Worm (Caenorhabditis elegans) whole organism, L2 larva: ENCODE measurements around the gene tra-4.

ENCODE experiments used
- aly-2 ChIP-seq: fragments of 150-350 bp; optimal IDR thresholded peaks from 2 replicates; lab custom pipeline; 2014; ENCODE audit warnings: missing biosample characterization, missing genetic modification characterization
- ama-1 ChIP-seq: fragments of 150-350 bp; optimal IDR thresholded peaks from 2 replicates; lab custom pipeline; 2018; ENCODE audit warnings: inconsistent platforms
- elt-1 ChIP-seq: fragments of 150-350 bp; optimal IDR thresholded peaks from 2 replicates; lab custom pipeline; 2014; ENCODE audit warnings: missing biosample characterization, missing genetic modification characterization
- nhr-10 ChIP-seq: sonication (generic microtip); optimal IDR thresholded peaks from 2 replicates; lab custom pipeline; 2017; ENCODE audit warnings: missing biosample characterization, missing genetic modification characterization
- ztf-11 ChIP-seq: sonication (generic microtip); optimal IDR thresholded peaks from 2 replicates; lab custom pipeline; 2017; ENCODE audit warnings: missing biosample characterization, missing genetic modification characterization

DNA sequence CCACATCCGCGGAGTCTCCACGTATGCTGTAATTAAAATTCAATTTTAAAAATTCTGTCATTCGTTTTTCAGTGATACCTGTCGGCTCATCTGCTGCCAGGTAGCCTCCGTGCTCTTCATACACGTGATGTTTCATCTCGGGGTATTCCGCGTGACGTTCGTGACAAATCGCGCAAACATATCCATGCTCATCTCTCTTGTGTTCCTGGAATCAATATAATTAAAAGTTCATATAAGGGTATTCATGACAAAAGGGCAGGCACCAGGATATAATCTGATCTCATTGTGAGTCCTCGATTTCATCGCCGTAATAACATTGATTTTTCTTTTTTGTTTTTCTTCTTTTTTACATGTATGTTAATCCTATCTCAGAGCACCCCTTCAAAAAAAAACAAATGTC, 3.4 kb downstream of the tra-4 start:
- TF ChIP-seq nhr-10 (tag; lab: Kevin White, UChicago) = no peak
- TF ChIP-seq ztf-11 (tag; lab: Kevin White, UChicago) = no peak
- no peak for TF ChIP-seq ama-1
- no peak for TF ChIP-seq aly-2 (tag; lab: Kevin White, UChicago)
- TF ChIP-seq elt-1 (tag; lab: Kevin White, UChicago) = no peak
